Worm (Caenorhabditis elegans) whole organism, midembryonic: ENCODE results near the gene F57A8.6.

Source experiments
- T22C8.4 ChIP-seq: fragments of 200-800 bp; sonication (Bioruptor generic); IDR thresholded peaks from 2 replicates; pipeline ENCODE4 v1.3.6; 2022; ENCODE audit warnings: missing genetic modification characterization, missing compliant biosample characterization
- cog-1 ChIP-seq: sonication (generic microtip); optimal IDR thresholded peaks from 2 replicates; lab custom pipeline; 2016; ENCODE audit warnings: missing genetic modification characterization, missing compliant biosample characterization
- flt-1 ChIP-seq: fragments of 200-800 bp; sonication (Bioruptor generic); IDR thresholded peaks from 2 replicates; pipeline ENCODE4 v1.3.6; 2022; ENCODE audit warnings: missing genetic modification characterization, missing compliant biosample characterization
- klf-2 ChIP-seq: fragments of 200-800 bp; sonication (Bioruptor generic); conservative IDR thresholded peaks from 2 replicates; pipeline ENCODE4 v1.3.6; 2022; ENCODE audit warnings: missing genetic modification reagents, missing genetic modification characterization, missing compliant biosample characterization
- med-1 ChIP-seq: sonication (generic microtip); optimal IDR thresholded peaks from 2 replicates; lab custom pipeline; 2017; ENCODE audit warnings: missing genetic modification characterization, mild to moderate bottlenecking, missing compliant biosample characterization, antibody characterized with exemption, missing genetic modification reagents; ENCODE audit not compliant: insufficient read depth
- ref-1 ChIP-seq: fragments of 200-800 bp; sonication (Bioruptor generic); conservative IDR thresholded peaks from 2 replicates; pipeline ENCODE4 v1.3.6; 2022; ENCODE audit warnings: missing genetic modification reagents, missing genetic modification characterization, missing compliant biosample characterization
- tab-1 ChIP-seq: fragments of 200-800 bp; sonication (Bioruptor generic); IDR thresholded peaks from 2 replicates; pipeline ENCODE4 v1.3.6; 2022; ENCODE audit warnings: missing genetic modification characterization, missing compliant biosample characterization
- ztf-23 ChIP-seq: fragments of 200-800 bp; sonication (Bioruptor generic); IDR thresholded peaks from 2 replicates; pipeline ENCODE4 v1.3.6; 2022; ENCODE audit warnings: missing genetic modification reagents, missing genetic modification characterization, missing compliant biosample characterization
- ztf-29 ChIP-seq: fragments of 200-800 bp; sonication (Bioruptor generic); IDR thresholded peaks from 2 replicates; pipeline ENCODE4 v1.3.6; 2022; ENCODE audit warnings: missing genetic modification reagents, missing genetic modification characterization, missing compliant biosample characterization

The F57A8.6 gene

DNA sequence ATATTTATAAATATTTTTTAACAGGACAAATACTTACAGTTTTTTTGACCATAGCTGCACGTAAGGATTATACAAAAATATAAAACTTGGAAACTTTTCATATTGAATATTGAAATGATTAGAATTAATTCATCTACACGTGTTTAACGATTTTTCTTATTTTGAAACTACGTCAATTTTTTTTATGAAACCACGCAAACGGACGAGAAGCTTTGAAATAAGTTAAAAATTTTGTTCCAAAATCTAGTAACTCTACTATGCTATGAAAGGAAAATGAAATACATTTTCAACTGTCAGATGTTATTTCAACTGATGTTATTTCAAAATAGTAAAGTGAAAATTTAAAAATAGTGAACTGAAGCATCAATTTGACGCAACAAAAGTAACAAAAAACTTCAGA is at the start of gene F57A8.6:
Gene F57A8.6, minus strand, starts transcription at position 101 of the 400 bp plus-strand sequence.
- no peak for TF ChIP-seq tab-1 (GFP tag; lab: Robert Waterston, UW)

DNA sequence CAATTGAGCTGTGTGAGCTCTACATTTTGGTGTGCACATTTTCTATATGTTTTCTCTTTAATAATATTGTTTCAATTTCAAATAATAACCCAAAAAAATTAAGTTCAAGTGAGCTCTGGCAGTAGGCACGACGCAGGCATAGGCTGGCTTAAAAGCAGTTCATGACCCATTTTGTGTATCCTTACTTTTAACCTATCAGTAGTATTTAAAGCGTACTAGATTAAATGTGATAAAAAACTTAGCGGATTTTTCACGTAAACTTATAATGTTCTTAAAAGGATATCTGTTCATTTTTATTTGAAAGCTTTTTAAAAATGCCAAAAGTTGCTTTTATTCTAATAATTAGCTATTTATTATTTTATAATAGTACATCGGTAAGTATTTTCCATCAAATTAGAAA is 49.6 kb upstream of the F57A8.6 start, which contains the start of gene C08B6.6:
Gene C08B6.6, plus strand, starts transcription at position 301 of the 400 bp plus-strand sequence.
- TF ChIP-seq T22C8.4 (GFP tag; lab: Robert Waterston, UW) (no peak), med-1 (GFP tag; lab: Kevin White, UChicago) (no peak), ztf-29 (GFP tag; lab: Robert Waterston, UW) (no peak), flt-1 (GFP tag; lab: Robert Waterston, UW) (no peak), klf-2 (GFP tag; lab: Robert Waterston, UW) (no peak), ztf-23 (GFP tag; lab: Robert Waterston, UW) (no peak), tab-1 (GFP tag; lab: Robert Waterston, UW) (no peak), cog-1 (tag; lab: Kevin White, UChicago) (no peak), ref-1 (no peak)

DNA sequence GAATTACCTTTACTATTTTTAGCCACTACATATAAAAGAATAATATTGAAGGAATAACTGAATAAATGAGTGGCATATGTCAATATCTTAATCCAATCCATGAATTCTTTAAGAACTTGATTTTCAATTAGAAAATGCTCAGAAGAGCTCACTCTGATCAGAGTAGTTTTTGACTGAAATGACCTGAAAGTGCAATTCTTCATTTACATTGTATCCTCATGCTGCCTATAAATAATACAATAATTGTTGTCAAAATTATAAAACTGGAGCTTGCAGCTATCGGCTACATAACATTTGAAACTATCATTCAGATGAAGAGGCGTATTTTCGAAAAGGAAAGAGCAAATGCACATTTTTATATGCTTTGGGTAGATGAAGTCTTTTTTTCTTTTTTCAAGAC is 49.0 kb upstream of the F57A8.6 start, which contains the start of gene srxa-19:
Gene srxa-19, minus strand, starts transcription at position 101 of the 400 bp plus-strand sequence.
- TF ChIP-seq ztf-23 (GFP tag; lab: Robert Waterston, UW) (no peak), ref-1 (no peak), flt-1 (GFP tag; lab: Robert Waterston, UW) (no peak), med-1 (GFP tag; lab: Kevin White, UChicago) (no peak), cog-1 (tag; lab: Kevin White, UChicago) (no peak), tab-1 (GFP tag; lab: Robert Waterston, UW) (no peak), klf-2 (GFP tag; lab: Robert Waterston, UW) (no peak), ztf-29 (GFP tag; lab: Robert Waterston, UW) (no peak), T22C8.4 (GFP tag; lab: Robert Waterston, UW) (no peak)

DNA sequence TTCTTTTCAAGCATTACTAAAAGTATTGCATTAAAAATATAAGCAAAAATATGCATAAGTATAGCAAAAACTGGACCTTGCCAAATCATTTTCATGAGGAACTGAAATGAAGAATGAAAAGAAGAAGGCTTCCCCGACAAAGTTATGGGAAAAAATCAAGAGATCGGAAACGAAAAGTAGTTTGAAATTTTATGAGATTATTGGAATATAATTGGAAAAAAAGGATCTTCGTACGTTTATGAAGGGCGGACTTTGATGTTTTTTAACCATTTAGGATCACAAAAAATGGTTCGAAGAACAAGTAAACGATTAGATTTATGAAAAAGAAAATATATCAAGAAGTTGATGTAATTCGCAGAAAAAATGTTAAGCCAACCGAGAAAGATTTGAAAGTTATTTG is 47.2 kb upstream of the F57A8.6 start, which contains the start of gene srxa-18:
Gene srxa-18, minus strand, starts transcription at position 100 of the 400 bp plus-strand sequence.
- TF ChIP-seq ref-1 (no peak), tab-1 (GFP tag; lab: Robert Waterston, UW) (no peak)

DNA sequence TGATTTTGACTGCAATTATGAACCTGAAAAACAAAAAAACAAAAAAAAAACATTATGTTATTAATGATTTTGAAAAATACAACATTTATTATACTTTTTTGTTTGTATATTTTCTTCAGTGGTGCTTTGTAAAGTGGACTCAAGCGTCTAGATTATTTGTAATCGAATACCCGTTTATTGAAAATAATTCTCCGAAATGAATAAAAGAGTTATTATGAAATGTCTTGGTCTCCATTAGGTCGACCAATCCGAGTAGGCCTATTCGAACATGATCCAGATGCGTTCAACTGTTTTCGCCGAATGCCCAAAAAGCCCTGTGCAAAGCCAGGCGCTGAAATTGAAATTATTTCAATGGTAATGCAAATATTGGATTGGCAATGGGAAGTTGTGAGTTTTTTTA is 43.8 kb upstream of the F57A8.6 start, which contains the start of gene C08B6.5:
Gene C08B6.5, plus strand, starts transcription at position 301 of the 400 bp plus-strand sequence.
- TF ChIP-seq tab-1 (GFP tag; lab: Robert Waterston, UW): no peak
- TF ChIP-seq flt-1 (GFP tag; lab: Robert Waterston, UW): no peak

- no peak for TF ChIP-seq T22C8.4 (GFP tag; lab: Robert Waterston, UW)
- no peak for TF ChIP-seq ref-1
- no peak for TF ChIP-seq med-1 (GFP tag; lab: Kevin White, UChicago)
- no peak for TF ChIP-seq flt-1 (GFP tag; lab: Robert Waterston, UW)
- no peak for TF ChIP-seq cog-1 (tag; lab: Kevin White, UChicago)
- TF ChIP-seq ztf-23 (GFP tag; lab: Robert Waterston, UW): no peak
- TF ChIP-seq klf-2 (GFP tag; lab: Robert Waterston, UW): no peak
- no peak for TF ChIP-seq ztf-29 (GFP tag; lab: Robert Waterston, UW)
- no peak for TF ChIP-seq tab-1 (GFP tag; lab: Robert Waterston, UW)
Measured at ce11 chrV:10114329-10114728, 40.6 kb upstream of the F57A8.6 start, which contains the start of gene cht-5. TSS of gene cht-5 (plus strand) at chrV:10114629.

ce11 chrV:10112187-10112586 is 38.5 kb upstream of the F57A8.6 start, which contains the start of gene C08B6.3:
TSS of gene C08B6.3 (minus strand) at chrV:10112287.
- no peak for TF ChIP-seq med-1 (GFP tag; lab: Kevin White, UChicago)
- TF ChIP-seq T22C8.4 (GFP tag; lab: Robert Waterston, UW): no peak
- no peak for TF ChIP-seq tab-1 (GFP tag; lab: Robert Waterston, UW)
- TF ChIP-seq ref-1: no peak
- TF ChIP-seq klf-2 (GFP tag; lab: Robert Waterston, UW): no peak
- no peak for TF ChIP-seq flt-1 (GFP tag; lab: Robert Waterston, UW)

DNA sequence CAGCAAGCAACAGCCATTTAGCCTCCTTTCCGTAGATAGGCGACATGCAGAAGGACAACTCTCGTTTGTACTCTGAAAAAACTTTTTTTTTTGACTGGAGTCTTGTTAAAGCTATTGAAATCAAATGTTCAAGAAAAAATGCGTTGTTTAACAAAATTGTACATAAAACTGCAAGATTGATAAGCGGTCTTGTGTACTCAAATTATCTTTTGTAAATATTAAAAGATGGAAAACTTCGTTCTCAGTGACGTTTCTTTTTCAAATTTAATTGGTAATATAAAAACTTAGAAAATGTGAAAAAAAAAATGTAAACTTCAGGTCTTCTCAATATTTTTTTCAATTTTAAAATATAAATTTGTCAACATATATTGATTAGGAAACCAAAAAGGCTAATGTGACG is 37.4 kb upstream of the F57A8.6 start:
- no peak for TF ChIP-seq T22C8.4 (GFP tag; lab: Robert Waterston, UW)
- TF ChIP-seq ztf-23 (GFP tag; lab: Robert Waterston, UW): no peak
- TF ChIP-seq tab-1 (GFP tag; lab: Robert Waterston, UW): no peak
- no peak for TF ChIP-seq flt-1 (GFP tag; lab: Robert Waterston, UW)
- TF ChIP-seq klf-2 (GFP tag; lab: Robert Waterston, UW): no peak
- TF ChIP-seq ref-1: no peak

- TF ChIP-seq ref-1 (no peak), klf-2 (GFP tag; lab: Robert Waterston, UW) (no peak), cog-1 (tag; lab: Kevin White, UChicago) (no peak), tab-1 (GFP tag; lab: Robert Waterston, UW) (no peak), T22C8.4 (GFP tag; lab: Robert Waterston, UW) (no peak), med-1 (GFP tag; lab: Kevin White, UChicago) (no peak), flt-1 (GFP tag; lab: Robert Waterston, UW) (no peak), ztf-29 (GFP tag; lab: Robert Waterston, UW) (no peak), ztf-23 (GFP tag; lab: Robert Waterston, UW) (no peak)
Measured at ce11 chrV:10107309-10107708, 33.6 kb upstream of the F57A8.6 start, which contains the start of gene C08B6.11. TSS of gene C08B6.11 (plus strand) at chrV:10107609.

DNA sequence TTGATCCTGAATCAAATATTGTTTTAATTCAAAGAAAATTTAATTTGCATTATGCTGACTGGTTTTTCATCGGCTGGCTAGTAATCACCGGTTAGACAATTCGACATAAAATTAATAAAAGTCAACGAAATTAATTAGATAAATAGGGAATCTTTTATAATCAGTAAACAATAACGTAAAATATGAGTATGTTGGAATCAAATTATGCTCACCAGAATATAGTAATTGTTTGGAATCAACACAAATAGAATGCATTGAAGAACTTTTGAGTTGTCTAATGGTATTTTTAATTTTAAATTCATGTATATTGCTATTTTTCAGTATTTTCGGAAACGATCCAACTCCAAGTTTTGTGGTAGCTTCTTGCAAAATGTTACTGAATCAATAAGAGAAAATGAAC is 31.7 kb upstream of the F57A8.6 start, which contains the start of gene C08B6.2:
Gene C08B6.2, plus strand, starts transcription at position 301 of the 400 bp plus-strand sequence.
- TF ChIP-seq cog-1 (tag; lab: Kevin White, UChicago): no peak
- no peak for TF ChIP-seq ref-1
- TF ChIP-seq T22C8.4 (GFP tag; lab: Robert Waterston, UW): no peak
- no peak for TF ChIP-seq tab-1 (GFP tag; lab: Robert Waterston, UW)
- TF ChIP-seq med-1 (GFP tag; lab: Kevin White, UChicago): no peak
- no peak for TF ChIP-seq klf-2 (GFP tag; lab: Robert Waterston, UW)
- TF ChIP-seq ztf-29 (GFP tag; lab: Robert Waterston, UW): no peak
- no peak for TF ChIP-seq flt-1 (GFP tag; lab: Robert Waterston, UW)
- TF ChIP-seq ztf-23 (GFP tag; lab: Robert Waterston, UW): no peak
